Worm (Caenorhabditis elegans) whole organism, L3 larva: ENCODE measurements around the gene F15B9.6.

Source experiments
- R02D3.7 ChIP-seq: fragments of 150-350 bp; optimal IDR thresholded peaks from 2 replicates; lab custom pipeline; 2014; ENCODE audit warnings: missing biosample characterization, missing genetic modification characterization
- ZK546.5 ChIP-seq: sonication (generic microtip); optimal IDR thresholded peaks from 2 replicates; lab custom pipeline; 2017; ENCODE audit warnings: missing biosample characterization, missing genetic modification characterization
- ama-1 ChIP-seq: fragments of 150-350 bp; optimal IDR thresholded peaks from 2 replicates; lab custom pipeline; 2018
- ceh-16 ChIP-seq: sonication (generic microtip); optimal IDR thresholded peaks from 2 replicates; lab custom pipeline; 2017; ENCODE audit warnings: missing biosample characterization, missing genetic modification characterization
- ceh-28 ChIP-seq: fragments of 150-350 bp; optimal IDR thresholded peaks from 2 replicates; lab custom pipeline; 2014; ENCODE audit warnings: missing biosample characterization, missing genetic modification reagents, missing genetic modification characterization
- daf-12 ChIP-seq: fragments of 150-350 bp; optimal IDR thresholded peaks from 2 replicates; lab custom pipeline; 2014; ENCODE audit warnings: missing biosample characterization, missing genetic modification reagents, missing genetic modification characterization
- egl-27 ChIP-seq: sonication (generic microtip); optimal IDR thresholded peaks from 4 replicates; lab custom pipeline; 2017; ENCODE audit warnings: missing biosample characterization, missing genetic modification reagents, missing genetic modification characterization
- elt-1 ChIP-seq: fragments of 150-350 bp; optimal IDR thresholded peaks from 2 replicates; lab custom pipeline; 2014; ENCODE audit warnings: missing biosample characterization, missing genetic modification characterization
- elt-2 ChIP-seq: sonication (generic microtip); optimal IDR thresholded peaks from 2 replicates; lab custom pipeline; 2016; ENCODE audit warnings: missing genetic modification reagents, mild to moderate bottlenecking, missing genetic modification characterization, missing compliant biosample characterization
- fkh-10 ChIP-seq: sonication (generic microtip); optimal IDR thresholded peaks from 2 replicates; lab custom pipeline; 2017; ENCODE audit warnings: missing biosample characterization, missing genetic modification reagents, missing genetic modification characterization
- fos-1 ChIP-seq: fragments of 150-350 bp; optimal IDR thresholded peaks from 2 replicates; lab custom pipeline; 2014; ENCODE audit warnings: missing biosample characterization, missing genetic modification characterization
- jun-1 ChIP-seq: fragments of 150-350 bp; optimal IDR thresholded peaks from 2 replicates; lab custom pipeline; 2014; ENCODE audit warnings: missing biosample characterization, missing genetic modification reagents, missing genetic modification characterization
- lin-15B ChIP-seq: fragments of 150-350 bp; optimal IDR thresholded peaks from 2 replicates; lab custom pipeline; 2014; ENCODE audit warnings: missing biosample characterization, missing genetic modification characterization
- lsy-12 ChIP-seq: sonication (generic microtip); optimal IDR thresholded peaks from 2 replicates; lab custom pipeline; 2016; ENCODE audit warnings: mild to moderate bottlenecking, missing genetic modification characterization, missing compliant biosample characterization
- mdl-1 ChIP-seq: fragments of 150-350 bp; optimal IDR thresholded peaks from 2 replicates; lab custom pipeline; 2014; ENCODE audit warnings: missing biosample characterization, missing genetic modification characterization
- mml-1 ChIP-seq: fragments of 150-350 bp; sonication (generic microtip); optimal IDR thresholded peaks from 3 replicates; lab custom pipeline; 2014; ENCODE audit warnings: missing biosample characterization, missing genetic modification characterization
- nfya-1 ChIP-seq: sonication (generic microtip); optimal IDR thresholded peaks from 2 replicates; lab custom pipeline; 2017; ENCODE audit warnings: missing genetic modification characterization, mild to moderate bottlenecking, missing compliant biosample characterization, antibody characterized with exemption, moderate library complexity; ENCODE audit not compliant: insufficient read depth
- nhr-12 ChIP-seq: fragments of 150-350 bp; optimal IDR thresholded peaks from 2 replicates; lab custom pipeline; 2014; ENCODE audit warnings: missing biosample characterization, missing genetic modification characterization
- nhr-237 ChIP-seq: fragments of 150-350 bp; optimal IDR thresholded peaks from 2 replicates; lab custom pipeline; 2014; ENCODE audit warnings: missing biosample characterization, missing genetic modification characterization
- nhr-43 ChIP-seq: sonication (generic microtip); optimal IDR thresholded peaks from 2 replicates; lab custom pipeline; 2016; ENCODE audit warnings: mild to moderate bottlenecking, missing genetic modification characterization, missing compliant biosample characterization; ENCODE audit not compliant: poor library complexity, severe bottlenecking
- nhr-67 ChIP-seq: fragments of 150-350 bp; optimal IDR thresholded peaks from 2 replicates; lab custom pipeline; 2014; ENCODE audit warnings: missing biosample characterization, missing genetic modification characterization
- pha-4 ChIP-seq: fragments of 150-350 bp; optimal IDR thresholded peaks from 2 replicates; lab custom pipeline; 2014; ENCODE audit warnings: missing biosample characterization, missing genetic modification reagents, missing genetic modification characterization
- pqm-1 ChIP-seq: fragments of 150-350 bp; optimal IDR thresholded peaks from 2 replicates; lab custom pipeline; 2017; ENCODE audit warnings: missing biosample characterization, missing genetic modification characterization, inconsistent platforms
- sea-2 ChIP-seq: fragments of 150-350 bp; sonication (generic microtip); optimal IDR thresholded peaks from 4 replicates; lab custom pipeline; 2014; ENCODE audit warnings: missing biosample characterization, missing genetic modification reagents, missing genetic modification characterization
- skn-1 ChIP-seq: fragments of 150-350 bp; optimal IDR thresholded peaks from 2 replicates; lab custom pipeline; 2014; ENCODE audit warnings: missing biosample characterization, missing genetic modification characterization
- snpc-4 ChIP-seq: fragments of 150-350 bp; optimal IDR thresholded peaks from 2 replicates; lab custom pipeline; 2014; ENCODE audit warnings: missing biosample characterization, missing genetic modification characterization
- tbx-2 ChIP-seq: sonication (generic microtip); optimal IDR thresholded peaks from 2 replicates; lab custom pipeline; 2016; ENCODE audit warnings: mild to moderate bottlenecking, missing genetic modification characterization, missing compliant biosample characterization
- unc-39 ChIP-seq: sonication (generic microtip); optimal IDR thresholded peaks from 4 replicates; lab custom pipeline; 2017; ENCODE audit warnings: missing biosample characterization, missing genetic modification characterization
- ztf-4 ChIP-seq: fragments of 150-350 bp; optimal IDR thresholded peaks from 2 replicates; lab custom pipeline; 2014; ENCODE audit warnings: missing biosample characterization, missing genetic modification characterization

F15B9.6 gene

DNA sequence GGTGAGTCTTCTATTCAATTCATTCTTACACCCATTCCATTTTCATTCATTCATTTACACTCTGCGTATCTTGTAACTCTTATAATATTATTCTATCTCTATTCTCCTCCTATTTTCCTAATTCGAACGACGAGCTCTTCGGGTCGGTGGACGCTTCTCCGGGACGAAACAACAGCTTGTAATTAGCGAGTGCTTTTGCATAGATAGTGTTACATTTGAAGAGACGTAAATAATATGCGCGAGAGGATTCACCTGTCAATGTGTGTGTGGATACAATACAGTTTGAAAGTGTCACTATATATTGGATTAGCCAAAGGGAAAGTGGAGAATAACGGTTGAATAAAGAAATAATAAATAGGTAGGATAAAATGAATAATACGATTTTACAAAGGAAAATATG, 6.7 kb downstream of the F15B9.6 start:
- TF ChIP-seq sea-2 (GFP tag; lab: Kevin White, UChicago) (no peak), mdl-1 (tag; lab: Kevin White, UChicago) (no peak), ZK546.5 (tag; lab: Kevin White, UChicago) (no peak), snpc-4 (no peak), nhr-67 (tag; lab: Kevin White, UChicago) (no peak), elt-1 (tag; lab: Kevin White, UChicago) (no peak), jun-1 (tag; lab: Kevin White, UChicago) (no peak), fkh-10 (GFP tag; lab: Kevin White, UChicago) (no peak), ama-1 (lab: Kevin White, UChicago) (no peak), R02D3.7 (tag; lab: Kevin White, UChicago) (no peak), pha-4 (tag; lab: Kevin White, UChicago) (no peak), nhr-43 (no peak), fos-1 (tag; lab: Kevin White, UChicago) (no peak), tbx-2 (no peak), unc-39 (tag; lab: Kevin White, UChicago) (no peak), mml-1 (tag; lab: Kevin White, UChicago) (no peak), pqm-1 (tag; lab: Kevin White, UChicago) (no peak)

- TF ChIP-seq sea-2 (GFP tag; lab: Kevin White, UChicago), result no peak
- TF ChIP-seq, all 47 proteins: peak for 0
Measured at ce11 chrV:13021540-13021939, 7.6 kb downstream of the F15B9.6 start.

ce11 chrV:13022265-13022664, 8.3 kb downstream of the F15B9.6 start:
- no peak for TF ChIP-seq egl-27 (tag; lab: Kevin White, UChicago)

DNA sequence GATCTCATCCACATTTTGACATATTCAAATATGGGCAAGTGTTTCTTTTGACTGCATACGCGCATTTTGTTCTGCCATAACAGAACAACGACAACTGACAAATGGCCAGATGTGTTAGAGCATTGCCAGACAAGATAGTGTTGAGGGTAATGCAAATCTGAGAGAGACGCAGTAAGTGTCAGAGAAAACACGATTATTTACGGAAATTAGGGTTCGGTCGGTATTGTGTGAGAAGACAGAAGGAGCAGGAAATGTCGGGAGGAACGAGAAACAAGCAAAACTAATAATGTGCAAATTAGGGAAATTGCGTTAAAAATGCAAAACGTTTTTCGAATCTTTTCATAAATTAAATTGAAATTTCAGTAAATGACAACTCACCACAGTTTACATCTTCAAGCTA, 10.6 kb downstream of the F15B9.6 start:
- no peak for TF ChIP-seq mml-1 (tag; lab: Kevin White, UChicago)
- TF ChIP-seq nhr-67 (tag; lab: Kevin White, UChicago), result no peak
- no peak for TF ChIP-seq skn-1
- no peak for TF ChIP-seq ztf-4 (tag; lab: Kevin White, UChicago)
- no peak for TF ChIP-seq fkh-10 (GFP tag; lab: Kevin White, UChicago)

ce11 chrV:13025283-13025682, 11.3 kb downstream of the F15B9.6 start:
- TF ChIP-seq lin-15B (tag; lab: Kevin White, UChicago) (no peak), elt-2 (no peak), ceh-16 (no peak), fos-1 (tag; lab: Kevin White, UChicago) (no peak), ceh-28 (tag; lab: Kevin White, UChicago) (no peak), nhr-12 (no peak), elt-1 (tag; lab: Kevin White, UChicago) (no peak), R02D3.7 (tag; lab: Kevin White, UChicago) (no peak), nhr-237 (no peak), nfya-1 (tag; lab: Kevin White, UChicago) (no peak), skn-1 (no peak), daf-12 (no peak), ZK546.5 (tag; lab: Kevin White, UChicago) (no peak), lsy-12 (tag; lab: Kevin White, UChicago) (no peak)

- peak; percentile 17 for TF ChIP-seq elt-2
- no peak for TF ChIP-seq nfya-1 (tag; lab: Kevin White, UChicago)
Measured at ce11 chrV:13026631-13027299, 12.8 kb downstream of the F15B9.6 start.

ce11 chrV:13028871-13029270, 14.9 kb downstream of the F15B9.6 start:
- TF ChIP-seq fkh-10 (GFP tag; lab: Kevin White, UChicago), result peak; percentile 13
- no peak for TF ChIP-seq pqm-1 (tag; lab: Kevin White, UChicago)
